Worm (Caenorhabditis elegans): ENCODE measurements around the gene unc-26.

Gene unc-26

DNA sequence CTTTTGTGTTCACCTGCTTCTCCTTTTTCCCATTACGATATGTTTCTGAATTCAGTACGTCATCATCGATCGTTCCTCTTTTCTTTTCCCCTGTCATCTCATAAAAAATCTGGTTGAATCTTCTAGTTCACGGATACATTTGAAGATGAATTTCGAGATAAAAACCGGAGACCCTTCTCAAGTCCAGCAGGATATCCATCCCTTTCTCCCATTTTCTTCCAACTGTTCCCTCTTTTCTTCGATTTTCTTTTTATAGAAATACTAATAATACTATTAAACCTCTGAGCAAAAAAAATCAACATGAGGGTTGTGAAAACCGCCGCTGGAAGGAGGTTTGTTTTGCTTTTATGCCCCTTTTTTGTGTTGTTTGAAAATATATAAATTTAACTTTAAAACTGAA lies 16.4 kb downstream of the unc-26 start, which contains the start of gene bus-12 (continued):
- no peak for TF ChIP-seq athp-1 (tag; optimal IDR thresholded peaks at IDR 0.05)
- TF ChIP-seq snpc-1.1 (tag; optimal IDR thresholded peaks at IDR 0.05; ENCODE audit: insufficient read depth): no peak
- no peak for TF ChIP-seq T07F8.4 (tag; optimal IDR thresholded peaks at IDR 0.05)

DNA sequence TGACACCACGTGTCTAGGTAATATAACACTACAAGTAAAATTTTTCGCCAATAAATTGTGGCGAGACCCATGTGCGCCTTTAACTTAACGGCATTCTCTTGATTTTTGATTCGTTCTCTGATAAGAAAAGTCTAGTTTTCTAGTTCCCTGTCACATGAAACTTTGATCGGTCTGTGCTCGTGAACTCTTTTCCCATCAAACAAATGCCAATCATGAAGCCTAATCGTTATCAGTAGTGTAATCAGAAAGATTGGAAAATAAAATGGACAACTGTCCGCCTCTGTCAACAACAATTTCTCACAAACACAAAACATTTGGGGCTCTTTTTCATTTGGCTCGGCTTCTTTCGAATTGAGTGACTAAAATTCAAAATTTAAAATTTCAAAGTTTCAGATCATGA lies 18.5 kb downstream of the unc-26 start, which contains the start of gene ttr-45:
ttr-45 (plus strand) TSS at position 385 of the 400 bp plus-strand sequence.
- TF ChIP-seq attf-5 (GFP tag; optimal IDR thresholded peaks at IDR 0.05) (peak; percentile 43), tlf-1 (GFP tag; optimal IDR thresholded peaks at IDR 0.05) (peak; percentile 52), aptf-3 (GFP tag; IDR thresholded peaks at IDR 0.05) (no peak), snpc-4 (GFP tag; optimal IDR thresholded peaks at IDR 0.05) (no peak), snpc-4 (tag; optimal IDR thresholded peaks at IDR 0.05) (no peak), dox-1 (GFP tag; IDR thresholded peaks at IDR 0.05) (0 out of 2 replicates have a peak, but pooled peaks have one; percentile 25), dpl-1 (GFP tag; optimal IDR thresholded peaks at IDR 0.05) (no peak), attf-6 (GFP tag; IDR thresholded peaks at IDR 0.05) (no peak), let-607 (tag; optimal IDR thresholded peaks at IDR 0.05) (peak; percentile 28 to 58), sdz-38 (tag; optimal IDR thresholded peaks at IDR 0.05) (no peak), Y56A3A.18 (GFP tag; IDR thresholded peaks at IDR 0.05) (0 out of 2 replicates have a peak, but pooled peaks have one; percentile 12), fkh-3 (tag; optimal IDR thresholded peaks at IDR 0.05) (no peak), tbx-9 (tag; optimal IDR thresholded peaks at IDR 0.05; ENCODE audit: borderline replicate concordance) (no peak), rpc-1 (optimal IDR thresholded peaks at IDR 0.05) (no peak), rpc-1 (tag; optimal IDR thresholded peaks at IDR 0.05) (no peak), Y67H2A.10 (GFP tag; conservative IDR thresholded peaks at IDR 0.05) (no peak), sea-2 (GFP tag; IDR thresholded peaks at IDR 0.05) (no peak), T26A5.8 (tag; optimal IDR thresholded peaks at IDR 0.05) (no peak), madf-10 (tag; optimal IDR thresholded peaks at IDR 0.05) (peak; percentile 36), snpc-1.1 (tag; optimal IDR thresholded peaks at IDR 0.05; ENCODE audit: insufficient read depth) (no peak), unc-62 (GFP tag; optimal IDR thresholded peaks at IDR 0.05) (peak; percentile 74), madf-3 (GFP tag; IDR thresholded peaks at IDR 0.05) (no peak), nhr-90 (tag; optimal IDR thresholded peaks at IDR 0.05) (peak; percentile 5), F55B11.4 (tag; optimal IDR thresholded peaks at IDR 0.05; ENCODE audit: borderline replicate concordance, insufficient read depth) (no peak), ceh-91 (GFP tag; IDR thresholded peaks at IDR 0.05) (no peak), F37B4.10 (GFP tag; IDR thresholded peaks at IDR 0.05) (no peak), ets-4 (GFP tag; optimal IDR thresholded peaks at IDR 0.05) (peak; percentile 19), ekl-4 (GFP tag; IDR thresholded peaks at IDR 0.05) (0 out of 2 replicates have a peak, but pooled peaks have one; percentile 22), Y95B8A.8 (GFP tag; IDR thresholded peaks at IDR 0.05) (no peak), xnd-1 (tag; optimal IDR thresholded peaks at IDR 0.05) (no peak), lag-1 (GFP tag; IDR thresholded peaks at IDR 0.05) (no peak), lin-40 (tag; optimal IDR thresholded peaks at IDR 0.05) (peak; percentile 44), C06A6.2 (GFP tag; conservative IDR thresholded peaks at IDR 0.05) (no peak), cebp-2 (GFP tag; IDR thresholded peaks at IDR 0.05) (no peak), K12H6.12 (tag; optimal IDR thresholded peaks at IDR 0.05) (no peak), cebp-1 (GFP tag; IDR thresholded peaks at IDR 0.05) (no peak), cebp-1 (tag; optimal IDR thresholded peaks at IDR 0.05) (peak; percentile 53), pha-4 (tag; optimal IDR thresholded peaks at IDR 0.05) (peak; percentile 65), snpc-3.4 (tag; optimal IDR thresholded peaks at IDR 0.05) (no peak), zfh-2 (GFP tag; conservative IDR thresholded peaks at IDR 0.05) (no peak), rcor-1 (GFP tag; IDR thresholded peaks at IDR 0.05) (no peak), ceh-58 (GFP tag; IDR thresholded peaks at IDR 0.05) (no peak), lsy-27 (tag; optimal IDR thresholded peaks at IDR 0.05; ENCODE audit: borderline replicate concordance, insufficient read depth) (no peak), nhr-80 (tag; optimal IDR thresholded peaks at IDR 0.05) (peak; percentile 94), atf-7 (tag; optimal IDR thresholded peaks at IDR 0.05) (peak; percentile 50), efl-1 (GFP tag; optimal IDR thresholded peaks at IDR 0.05) (no peak)
